Worm (Caenorhabditis elegans) whole organism, L3 larva: Measurements from ENCODE around the gene fbxa-44.

Experiments used
- ceh-82 ChIP-seq: fragments of 150-350 bp; optimal IDR thresholded peaks from 2 replicates; lab custom pipeline; 2014; ENCODE audit warnings: missing biosample characterization, missing genetic modification characterization
- egl-27 ChIP-seq: sonication (generic microtip); optimal IDR thresholded peaks from 4 replicates; lab custom pipeline; 2017; ENCODE audit warnings: missing biosample characterization, missing genetic modification reagents, missing genetic modification characterization
- elt-3 ChIP-seq, 3 experiments: fragments of 150-350 bp in 1 of 3; sonication (generic microtip) in 2 of 3; optimal IDR thresholded peaks; 2 replicates in 2 of 3; 4 replicates in 1 of 3; lab custom pipeline; 2014 to 2017; ENCODE audit warnings: missing biosample characterization in 3 of 3, missing genetic modification characterization in 3 of 3
- lin-15B ChIP-seq: fragments of 150-350 bp; optimal IDR thresholded peaks from 2 replicates; lab custom pipeline; 2014; ENCODE audit warnings: missing biosample characterization, missing genetic modification characterization
- mdl-1 ChIP-seq: fragments of 150-350 bp; optimal IDR thresholded peaks from 2 replicates; lab custom pipeline; 2014; ENCODE audit warnings: missing biosample characterization, missing genetic modification characterization
- nfya-1 ChIP-seq: sonication (generic microtip); optimal IDR thresholded peaks from 2 replicates; lab custom pipeline; 2017; ENCODE audit warnings: missing genetic modification characterization, mild to moderate bottlenecking, missing compliant biosample characterization, antibody characterized with exemption, moderate library complexity; ENCODE audit not compliant: insufficient read depth
- nhr-237 ChIP-seq: fragments of 150-350 bp; optimal IDR thresholded peaks from 2 replicates; lab custom pipeline; 2014; ENCODE audit warnings: missing biosample characterization, missing genetic modification characterization
- nhr-76 ChIP-seq: fragments of 150-350 bp; sonication (generic microtip); optimal IDR thresholded peaks from 5 replicates; lab custom pipeline; 2014; ENCODE audit warnings: missing biosample characterization, missing genetic modification characterization
- sea-2 ChIP-seq: fragments of 150-350 bp; sonication (generic microtip); optimal IDR thresholded peaks from 4 replicates; lab custom pipeline; 2014; ENCODE audit warnings: missing biosample characterization, missing genetic modification reagents, missing genetic modification characterization
- unc-39 ChIP-seq: sonication (generic microtip); optimal IDR thresholded peaks from 4 replicates; lab custom pipeline; 2017; ENCODE audit warnings: missing biosample characterization, missing genetic modification characterization
- zag-1 ChIP-seq: fragments of 150-350 bp; optimal IDR thresholded peaks from 2 replicates; lab custom pipeline; 2014; ENCODE audit warnings: missing biosample characterization, missing genetic modification characterization

DNA sequence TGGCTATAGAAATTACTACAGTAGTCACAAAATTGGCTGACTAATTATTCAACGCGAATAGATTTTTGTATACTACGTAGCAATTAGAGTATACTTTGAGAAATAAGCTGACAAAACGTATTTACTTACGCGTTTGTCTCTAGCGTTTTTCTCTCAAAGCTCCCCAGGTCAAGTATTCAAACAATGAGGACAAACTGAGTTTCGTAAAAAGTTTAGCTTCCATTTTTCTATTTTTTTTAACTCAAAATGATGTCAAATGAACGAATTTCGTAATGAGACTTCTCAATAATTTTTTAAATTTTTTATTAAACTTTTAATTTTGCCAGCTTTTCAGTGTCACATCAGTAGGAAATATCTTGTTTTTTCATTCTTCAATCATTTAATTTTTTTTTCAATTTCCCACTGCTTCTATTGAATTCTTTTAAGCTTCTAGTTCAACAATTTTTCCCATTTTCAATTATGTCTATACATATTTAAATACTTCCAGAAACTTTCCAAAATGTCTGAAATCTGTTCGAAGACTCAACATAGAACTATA, at the start of gene fbxa-44, which contains the start of gene ifas-2:
- no peak for TF ChIP-seq unc-39 (tag; lab: Kevin White, UChicago)
- no peak for TF ChIP-seq nfya-1 (tag; lab: Kevin White, UChicago)
- no peak for TF ChIP-seq zag-1 (tag; lab: Kevin White, UChicago)
- TF ChIP-seq sea-2 (GFP tag; lab: Kevin White, UChicago) = no peak
- no peak for TF ChIP-seq egl-27 (tag; lab: Kevin White, UChicago)
- TF ChIP-seq nhr-76 = no peak
- no peak for TF ChIP-seq elt-3 (tag; optimal IDR thresholded peaks at IDR 0.05; lab: Kevin White, UChicago)
- no peak for TF ChIP-seq nhr-237 (tag; lab: Kevin White, UChicago)
- no peak for TF ChIP-seq mdl-1
- TF ChIP-seq lin-15B (tag; lab: Kevin White, UChicago) = no peak
- no peak for TF ChIP-seq ceh-82 (tag; lab: Kevin White, UChicago)
